Fruit fly (Drosophila melanogaster) whole organism, embryonic: ENCODE results near the gene aph-1.

Experiments
- CG10274 ChIP-seq: fragments of 200-800 bp; sonication (Bioruptor generic); optimal IDR thresholded peaks from 3 replicates; lab custom pipeline; 2017; ENCODE audit warnings: missing biosample characterization, mild to moderate bottlenecking, missing genetic modification characterization
- CG10543 ChIP-seq: fragments of 200-800 bp; sonication (Bioruptor generic); optimal IDR thresholded peaks from 3 replicates; lab custom pipeline; 2017; ENCODE audit warnings: missing biosample characterization, mild to moderate bottlenecking, missing genetic modification characterization, moderate library complexity
- CG10654 ChIP-seq: fragments of 200-800 bp; sonication (Bioruptor generic); optimal IDR thresholded peaks from 2 replicates; lab custom pipeline; 2016; ENCODE audit warnings: missing biosample characterization, missing genetic modification characterization
- CG10959 ChIP-seq: fragments of 200-800 bp; sonication (Bioruptor generic); IDR thresholded peaks from 2 replicates; pipeline ENCODE4 v1.3.6; 2022; ENCODE audit warnings: missing biosample characterization, missing genetic modification characterization
- CG12236 ChIP-seq: fragments of 200-800 bp; sonication (Bioruptor generic); optimal IDR thresholded peaks from 2 replicates; lab custom pipeline; 2016; ENCODE audit warnings: missing biosample characterization, missing genetic modification characterization
- CG12299 ChIP-seq: fragments of 200-800 bp; sonication (Bioruptor generic); optimal IDR thresholded peaks from 2 replicates; lab custom pipeline; 2018; ENCODE audit warnings: missing biosample characterization, mild to moderate bottlenecking, missing genetic modification characterization
- CG12942 ChIP-seq: fragments of 200-800 bp; sonication (Bioruptor generic); optimal IDR thresholded peaks from 3 replicates; lab custom pipeline; 2016; ENCODE audit warnings: missing biosample characterization, missing genetic modification characterization
- CG14050 ChIP-seq: fragments of 200-800 bp; sonication (Bioruptor generic); IDR thresholded peaks from 3 replicates; pipeline ENCODE4 v1.3.6; 2022; ENCODE audit warnings: missing biosample characterization, missing genetic modification characterization
- CG15514 ChIP-seq: fragments of 200-800 bp; sonication (Bioruptor generic); optimal IDR thresholded peaks from 3 replicates; lab custom pipeline; 2017; ENCODE audit warnings: missing biosample characterization, missing genetic modification characterization, mild to moderate bottlenecking, moderate library complexity, missing genetic modification reagents
- CG17328 ChIP-seq: fragments of 200-800 bp; sonication (Bioruptor generic); IDR thresholded peaks from 2 replicates; pipeline ENCODE4 v1.3.6; 2022; ENCODE audit warnings: missing biosample characterization, missing genetic modification characterization
- CG18011 ChIP-seq: fragments of 200-800 bp; sonication (Bioruptor generic); optimal IDR thresholded peaks from 2 replicates; lab custom pipeline; 2017; ENCODE audit warnings: missing biosample characterization, missing genetic modification characterization, mild to moderate bottlenecking, moderate library complexity, missing genotype
- CG18619 ChIP-seq: fragments of 200-800 bp; sonication (Bioruptor generic); optimal IDR thresholded peaks from 3 replicates; lab custom pipeline; 2017; ENCODE audit warnings: missing biosample characterization, mild to moderate bottlenecking, missing genetic modification characterization
- CG2116 ChIP-seq: fragments of 200-800 bp; sonication (Bioruptor generic); optimal IDR thresholded peaks from 3 replicates; lab custom pipeline; 2018; ENCODE audit warnings: missing biosample characterization, mild to moderate bottlenecking, missing genetic modification characterization
- CG30403 ChIP-seq: fragments of 200-800 bp; sonication (Bioruptor generic); optimal IDR thresholded peaks from 3 replicates; lab custom pipeline; 2016; ENCODE audit warnings: missing biosample characterization, missing genetic modification characterization
- CG31388 ChIP-seq: fragments of 200-800 bp; sonication (Bioruptor generic); optimal IDR thresholded peaks from 2 replicates; lab custom pipeline; 2016; ENCODE audit warnings: missing biosample characterization, missing genetic modification characterization
- CG34224 ChIP-seq: fragments of 200-800 bp; sonication (Bioruptor generic); IDR thresholded peaks from 3 replicates; pipeline ENCODE4 v1.3.6; 2022; ENCODE audit warnings: missing biosample characterization, missing genetic modification characterization; ENCODE audit not compliant: partially characterized antibody
- CG34422 ChIP-seq: fragments of 200-800 bp; sonication (Bioruptor generic); IDR thresholded peaks from 3 replicates; pipeline ENCODE4 v1.3.6; 2022; ENCODE audit warnings: missing biosample characterization, missing genetic modification characterization
- CG3726 ChIP-seq: fragments of 200-800 bp; sonication (Bioruptor generic); IDR thresholded peaks from 3 replicates; pipeline ENCODE4, ENCODE4 v1.3.6; 2022; ENCODE audit warnings: missing biosample characterization, missing genetic modification characterization
- CG3847 ChIP-seq: fragments of 200-800 bp; sonication (Bioruptor generic); IDR thresholded peaks from 2 replicates; pipeline ENCODE4 v1.3.6; 2022; ENCODE audit warnings: missing biosample characterization, missing genetic modification characterization
- CG6765 ChIP-seq: fragments of 200-800 bp; sonication (Bioruptor generic); optimal IDR thresholded peaks from 3 replicates; lab custom pipeline; 2017; ENCODE audit warnings: missing biosample characterization, mild to moderate bottlenecking, missing genetic modification characterization
- CG9817 ChIP-seq: fragments of 200-800 bp; sonication (Bioruptor generic); optimal IDR thresholded peaks from 2 replicates; lab custom pipeline; 2018; ENCODE audit warnings: missing biosample characterization, mild to moderate bottlenecking, missing genetic modification characterization, moderate library complexity
- CkIIα-i1 ChIP-seq: fragments of 200-800 bp; sonication (Bioruptor generic); IDR thresholded peaks from 2 replicates; pipeline ENCODE4 v1.3.6; 2022; ENCODE audit warnings: missing biosample characterization, missing genetic modification characterization
- ERR ChIP-seq: fragments of 200-800 bp; sonication (Bioruptor generic); optimal IDR thresholded peaks from 2 replicates; lab custom pipeline; 2016; ENCODE audit warnings: missing biosample characterization, missing genetic modification characterization
- Eip74EF ChIP-seq, 2 experiments: fragments of 200-800 bp in 1 of 2; fragments of >200 bp in 1 of 2; sonication (Bioruptor generic) in 1 of 2; optimal IDR thresholded peaks; 2 replicates each; lab custom pipeline; 2017 to 2019; ENCODE audit warnings: missing biosample characterization in 2 of 2, missing genetic modification characterization in 2 of 2, mild to moderate bottlenecking in 1 of 2, moderate library complexity in 1 of 2
- Hand ChIP-seq: fragments of 200-800 bp; sonication (Bioruptor generic); optimal IDR thresholded peaks from 2 replicates; lab custom pipeline; 2017; ENCODE audit warnings: mild to moderate bottlenecking, missing biosample characterization, missing genetic modification reagents, missing genetic modification characterization
- Hr51 ChIP-seq, 2 experiments: fragments of 200-800 bp; sonication (Bioruptor generic); optimal IDR thresholded peaks; 2 replicates in 1 of 2; 3 replicates in 1 of 2; lab custom pipeline; 2016 to 2018; ENCODE audit warnings: missing biosample characterization in 2 of 2, missing genetic modification characterization in 2 of 2, mild to moderate bottlenecking in 1 of 2, moderate library complexity in 1 of 2
- Max ChIP-seq: fragments of 200-800 bp; sonication (Bioruptor generic); optimal IDR thresholded peaks from 2 replicates; lab custom pipeline; 2016; ENCODE audit warnings: missing biosample characterization, mild to moderate bottlenecking, missing genetic modification characterization
- Nf-YB ChIP-seq: fragments of 200-800 bp; sonication (Bioruptor generic); optimal IDR thresholded peaks from 3 replicates; lab custom pipeline; 2019; ENCODE audit warnings: missing biosample characterization, mild to moderate bottlenecking, missing genetic modification characterization, moderate library complexity
- Ravus ChIP-seq: fragments of 200-800 bp; sonication (Bioruptor generic); IDR thresholded peaks from 2 replicates; pipeline ENCODE4 v1.3.6; 2022; ENCODE audit warnings: missing biosample characterization, missing genetic modification characterization
- YL-1 ChIP-seq: fragments of 200-800 bp; sonication (Bioruptor generic); optimal IDR thresholded peaks from 3 replicates; lab custom pipeline; 2017; ENCODE audit warnings: missing biosample characterization, mild to moderate bottlenecking, missing genetic modification characterization
- ase ChIP-seq: fragments of 200-800 bp; sonication (Bioruptor generic); IDR thresholded peaks from 3 replicates; pipeline ENCODE4 v1.3.6; 2022; ENCODE audit warnings: missing biosample characterization, missing genetic modification characterization
- dan ChIP-seq: fragments of 200-800 bp; sonication (Bioruptor generic); IDR thresholded peaks from 2 replicates; pipeline ENCODE4 v1.3.6; 2022; ENCODE audit warnings: missing biosample characterization, missing genetic modification characterization
- dimm ChIP-seq: fragments of 200-800 bp; sonication (Bioruptor generic); IDR thresholded peaks from 2 replicates; pipeline ENCODE4 v1.3.6; 2022; ENCODE audit warnings: missing biosample characterization, missing genetic modification characterization
- esg ChIP-seq: fragments of 200-800 bp; sonication (Bioruptor generic); conservative IDR thresholded peaks from 2 replicates; pipeline ENCODE4 v1.3.6; 2022; ENCODE audit warnings: missing biosample characterization, missing genetic modification characterization
- gro ChIP-seq: fragments of 200-800 bp; sonication (Bioruptor generic); optimal IDR thresholded peaks from 2 replicates; lab custom pipeline; 2016; ENCODE audit warnings: missing biosample characterization, missing genetic modification characterization
- gt ChIP-seq: fragments of 200-800 bp; sonication (Bioruptor generic); IDR thresholded peaks from 2 replicates; pipeline ENCODE4 v1.3.6; 2022; ENCODE audit warnings: missing biosample characterization, missing genetic modification characterization
- jing ChIP-seq: fragments of 200-800 bp; sonication (Bioruptor generic); optimal IDR thresholded peaks from 2 replicates; lab custom pipeline; 2018; ENCODE audit warnings: missing biosample characterization, mild to moderate bottlenecking, missing genetic modification characterization
- lab ChIP-seq: fragments of 200-800 bp; sonication (Bioruptor generic); optimal IDR thresholded peaks from 3 replicates; lab custom pipeline; 2017; ENCODE audit warnings: missing biosample characterization, missing genetic modification characterization, mild to moderate bottlenecking, moderate library complexity, missing genetic modification reagents
- maf-S ChIP-seq: fragments of 200-800 bp; sonication (Bioruptor generic); optimal IDR thresholded peaks from 2 replicates; lab custom pipeline; 2016; ENCODE audit warnings: missing biosample characterization, missing genetic modification characterization
- p53 ChIP-seq: fragments of 200-800 bp; sonication (Bioruptor generic); optimal IDR thresholded peaks from 2 replicates; lab custom pipeline; 2016; ENCODE audit warnings: missing biosample characterization, missing genetic modification characterization
- pan ChIP-seq, 4 experiments: fragments of >200 bp in 3 of 4; fragments of 200-800 bp in 1 of 4; sonication (Bioruptor generic) in 1 of 4; optimal IDR thresholded peaks in 3 of 4; IDR thresholded peaks in 1 of 4; 2 replicates each; pipeline versions ENCODE4 v1.3.6 to Lab custom; 2017 to 2022; ENCODE audit warnings: missing biosample characterization in 2 of 4, missing genetic modification characterization in 2 of 4, mixed read lengths in 1 of 4
- pb ChIP-seq: fragments of 200-800 bp; sonication (Bioruptor generic); optimal IDR thresholded peaks from 3 replicates; lab custom pipeline; 2016; ENCODE audit warnings: missing biosample characterization, missing genetic modification characterization
- psq ChIP-seq: fragments of 200-800 bp; sonication (Bioruptor generic); optimal IDR thresholded peaks from 2 replicates; lab custom pipeline; 2017; ENCODE audit warnings: missing biosample characterization, missing genetic modification characterization
- row ChIP-seq: fragments of 200-800 bp; sonication (Bioruptor generic); IDR thresholded peaks from 3 replicates; pipeline ENCODE4 v1.3.6; 2022; ENCODE audit warnings: missing biosample characterization, missing genetic modification characterization
- shn ChIP-seq: fragments of 200-800 bp; sonication (Bioruptor generic); optimal IDR thresholded peaks from 3 replicates; lab custom pipeline; 2016; ENCODE audit warnings: missing biosample characterization, missing genetic modification characterization
- slou ChIP-seq: fragments of 200-800 bp; sonication (Bioruptor generic); optimal IDR thresholded peaks from 3 replicates; lab custom pipeline; 2016; ENCODE audit warnings: missing biosample characterization, missing genetic modification characterization
- sob ChIP-seq: fragments of 200-800 bp; sonication (Bioruptor generic); IDR thresholded peaks from 2 replicates; pipeline ENCODE4 v1.3.6; 2022; ENCODE audit warnings: missing biosample characterization, missing genetic modification characterization
- sr ChIP-seq: fragments of 200-800 bp; sonication (Bioruptor generic); IDR thresholded peaks from 3 replicates; pipeline ENCODE4 v1.3.6; 2022; ENCODE audit warnings: missing biosample characterization, missing genetic modification characterization
- vvl ChIP-seq: fragments of 200-800 bp; sonication (Bioruptor generic); IDR thresholded peaks from 2 replicates; pipeline ENCODE4 v1.3.6; 2022; ENCODE audit warnings: missing biosample characterization, missing genetic modification characterization
- zfh1 ChIP-seq: fragments of 200-800 bp; sonication (Bioruptor generic); IDR thresholded peaks from 3 replicates; pipeline ENCODE4 v1.3.6; 2022; ENCODE audit warnings: missing biosample characterization, missing genetic modification characterization

aph-1 gene

DNA sequence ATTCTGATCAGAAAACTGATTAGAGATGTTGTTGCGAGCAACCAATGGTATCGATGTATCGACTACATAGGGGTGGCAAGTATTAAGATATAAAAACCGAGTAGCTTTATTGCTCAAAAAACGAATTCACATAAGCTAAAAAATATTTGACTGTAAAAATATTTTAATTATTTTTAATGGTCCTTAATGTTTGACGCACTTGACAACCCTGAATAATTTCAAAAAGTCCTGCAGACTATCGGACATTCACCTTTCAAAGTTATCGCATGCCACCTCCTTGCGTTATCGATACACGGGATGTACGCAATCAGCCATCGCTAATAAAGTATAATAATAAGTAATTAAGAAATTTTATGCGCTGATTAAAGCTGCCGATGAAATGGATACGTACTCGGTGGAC, 6.4 kb upstream of the aph-1 start, which contains the start of the genes HemK2, Snapin and Tnpo-SR (continued):
- no peak for TF ChIP-seq p53
- peak; percentile 97 for TF ChIP-seq vvl (GFP tag; lab: Robert Waterston, UW)
- peak; percentile 95 for TF ChIP-seq CG30403 (GFP tag; lab: Kevin White, UChicago)
- TF ChIP-seq CG10654 = peak; percentile 80
- peak; percentile 56; the same call in 1 of the 3 replicates for TF ChIP-seq sr (GFP tag; lab: Robert Waterston, UW)
- TF ChIP-seq CG18011 (GFP tag; lab: Kevin White, UChicago) = peak; percentile 76
- TF ChIP-seq CG9817 (tag; lab: Kevin White, UChicago) = peak; percentile 94
- TF ChIP-seq ase (GFP tag; lab: Robert Waterston, UW) = peak; percentile 92
- TF ChIP-seq CG15514 = peak; percentile 88
- peak; percentile 91 for TF ChIP-seq gt (GFP tag; lab: Robert Waterston, UW)
- TF ChIP-seq CG18619 (GFP tag; lab: Kevin White, UChicago) = peak; percentile 80
- TF ChIP-seq Hr51 (GFP tag; optimal IDR thresholded peaks at IDR 0.05; lab: Kevin White, UChicago) = peak; percentile 85
- TF ChIP-seq zfh1 (GFP tag; lab: Robert Waterston, UW) = peak; percentile 96
- TF ChIP-seq Nf-YB (GFP tag; lab: Kevin White, UChicago) = peak; percentile 68
- peak; percentile 71 for TF ChIP-seq CG10274 (GFP tag; lab: Kevin White, UChicago)
- peak; percentile 85 for TF ChIP-seq slou (GFP tag; lab: Kevin White, UChicago)
- peak; percentile 97 for TF ChIP-seq CG34224 (GFP tag; lab: Robert Waterston, UW)
- peak; percentile 91 for TF ChIP-seq Max (GFP tag; lab: Kevin White, UChicago)
- TF ChIP-seq CkIIα-i1 = no peak
- peak; percentile 81 for TF ChIP-seq ERR (GFP tag; lab: Kevin White, UChicago)
- peak; percentile 67 for TF ChIP-seq psq (GFP tag; lab: Kevin White, UChicago)
- peak; percentile 87 for TF ChIP-seq CG12942 (GFP tag; lab: Kevin White, UChicago)
- TF ChIP-seq CG34422 (GFP tag; lab: Robert Waterston, UW) = peak; percentile 96
- peak; percentile 84 for TF ChIP-seq maf-S (GFP tag; lab: Kevin White, UChicago)
- TF ChIP-seq pan (optimal IDR thresholded peaks at IDR 0.05; lab: Kevin White, UChicago) = no peak
- peak in 1 of 2 experiments; percentile 95 for TF ChIP-seq pan (GFP tag; optimal IDR thresholded peaks at IDR 0.05 in 1 of 2, IDR thresholded peaks at IDR 0.05 in 1 of 2)
- peak in 1 of 2 experiments; percentile 67 for TF ChIP-seq Eip74EF (GFP tag; optimal IDR thresholded peaks at IDR 0.05; lab: Kevin White, UChicago)
- peak; percentile 98 for TF ChIP-seq row (GFP tag; lab: Robert Waterston, UW)
- no peak for TF ChIP-seq jing
- peak; percentile 94 for TF ChIP-seq lab (GFP tag; lab: Kevin White, UChicago)
- TF ChIP-seq CG12299 (tag; lab: Kevin White, UChicago) = peak; percentile 90
- TF ChIP-seq CG6765 (GFP tag; lab: Kevin White, UChicago) = peak; percentile 82
- TF ChIP-seq CG31388 (GFP tag; lab: Kevin White, UChicago) = peak; percentile 74
- TF ChIP-seq pb (GFP tag; lab: Kevin White, UChicago) = peak; percentile 68
- TF ChIP-seq CG2116 (GFP tag; lab: Kevin White, UChicago) = peak; percentile 92
- peak; percentile 81 for TF ChIP-seq Ravus (GFP tag; lab: Robert Waterston, UW)
- TF ChIP-seq dan (GFP tag; lab: Robert Waterston, UW) = no peak; the same call in 1 of the 2 replicates
- TF ChIP-seq YL-1 = peak; percentile 89
- peak; percentile 72 for TF ChIP-seq dimm (GFP tag; lab: Robert Waterston, UW)
- peak; percentile 61 for TF ChIP-seq shn
- peak; percentile 52 for TF ChIP-seq CG12236 (GFP tag; lab: Kevin White, UChicago)
- TF ChIP-seq CG3726 (GFP tag; lab: Robert Waterston, UW) = peak; percentile 86; the same call in 2 of the 3 replicates
- peak; percentile 89 for TF ChIP-seq CG14050 (GFP tag; lab: Robert Waterston, UW)
- peak; percentile 79 for TF ChIP-seq Hand
- peak; percentile 91 for TF ChIP-seq gro (GFP tag; lab: Kevin White, UChicago)
- TF ChIP-seq CG10543 = peak; percentile 95
- TF ChIP-seq CG17328 = peak; percentile 91
- peak; percentile 96 for TF ChIP-seq CG3847
- peak; percentile 96 for TF ChIP-seq sob (GFP tag; lab: Robert Waterston, UW)
- peak; percentile 88 for TF ChIP-seq esg
- TF ChIP-seq CG10959 (GFP tag; lab: Robert Waterston, UW) = peak; percentile 87
